Fruit fly (Drosophila melanogaster) whole organism, embryonic: Measurements from ENCODE around the gene CG31988.

Experiments
- B-H2 ChIP-seq: fragments of 200-800 bp; sonication (Bioruptor generic); optimal IDR thresholded peaks from 2 replicates; lab custom pipeline; 2018; ENCODE audit warnings: missing biosample characterization, mild to moderate bottlenecking, missing genetic modification characterization
- CG10267 ChIP-seq: fragments of 200-800 bp; sonication (Bioruptor generic); optimal IDR thresholded peaks from 2 replicates; lab custom pipeline; 2018; ENCODE audit warnings: missing biosample characterization, mild to moderate bottlenecking, missing genetic modification characterization, moderate library complexity
- CG10654 ChIP-seq: fragments of 200-800 bp; sonication (Bioruptor generic); optimal IDR thresholded peaks from 2 replicates; lab custom pipeline; 2016; ENCODE audit warnings: missing biosample characterization, missing genetic modification characterization
- CG10979 ChIP-seq: fragments of 200-800 bp; sonication (Bioruptor generic); optimal IDR thresholded peaks from 2 replicates; lab custom pipeline; 2018; ENCODE audit warnings: missing biosample characterization, mild to moderate bottlenecking, missing genetic modification characterization, moderate library complexity
- CG11093 ChIP-seq: fragments of 200-800 bp; sonication (Bioruptor generic); IDR thresholded peaks from 3 replicates; pipeline ENCODE4 v1.3.6; 2022; ENCODE audit warnings: missing biosample characterization, missing genetic modification characterization
- CG12299 ChIP-seq: fragments of 200-800 bp; sonication (Bioruptor generic); optimal IDR thresholded peaks from 2 replicates; lab custom pipeline; 2018; ENCODE audit warnings: missing biosample characterization, mild to moderate bottlenecking, missing genetic modification characterization
- CG13424 ChIP-seq: fragments of 200-800 bp; sonication (Bioruptor generic); optimal IDR thresholded peaks from 2 replicates; lab custom pipeline; 2019; ENCODE audit warnings: missing biosample characterization, mild to moderate bottlenecking, missing genetic modification characterization, moderate library complexity
- CG14860 ChIP-seq: fragments of 200-800 bp; sonication (Bioruptor generic); IDR thresholded peaks from 3 replicates; pipeline ENCODE4 v1.3.6; 2022; ENCODE audit warnings: missing biosample characterization, missing genetic modification characterization; ENCODE audit not compliant: partially characterized antibody
- CG15011 ChIP-seq: fragments of 200-800 bp; sonication (Bioruptor generic); optimal IDR thresholded peaks from 3 replicates; lab custom pipeline; 2018; ENCODE audit warnings: missing biosample characterization, mild to moderate bottlenecking, missing genetic modification characterization
- CG15479 ChIP-seq: fragments of 200-800 bp; sonication (Bioruptor generic); optimal IDR thresholded peaks from 3 replicates; lab custom pipeline; 2019; ENCODE audit warnings: missing biosample characterization, mild to moderate bottlenecking, missing genetic modification characterization, moderate library complexity
- CG15514 ChIP-seq: fragments of 200-800 bp; sonication (Bioruptor generic); optimal IDR thresholded peaks from 3 replicates; lab custom pipeline; 2017; ENCODE audit warnings: missing biosample characterization, missing genetic modification characterization, mild to moderate bottlenecking, moderate library complexity, missing genetic modification reagents
- CG17385 ChIP-seq: fragments of 200-800 bp; sonication (Bioruptor generic); optimal IDR thresholded peaks from 3 replicates; lab custom pipeline; 2018; ENCODE audit warnings: missing biosample characterization, mild to moderate bottlenecking, missing genetic modification characterization
- CG17829 ChIP-seq: fragments of 200-800 bp; optimal IDR thresholded peaks from 2 replicates; lab custom pipeline; 2019; ENCODE audit warnings: missing biosample characterization, mild to moderate bottlenecking, missing genetic modification characterization, moderate library complexity
- CG18599 ChIP-seq: fragments of 200-800 bp; sonication (Bioruptor generic); optimal IDR thresholded peaks from 3 replicates; lab custom pipeline; 2017; ENCODE audit warnings: missing biosample characterization, missing genetic modification characterization, mild to moderate bottlenecking, moderate library complexity, missing genetic modification reagents
- CG32767 ChIP-seq: fragments of 200-800 bp; sonication (Bioruptor generic); IDR thresholded peaks from 2 replicates; pipeline ENCODE4 v1.3.6; 2022; ENCODE audit warnings: missing biosample characterization, missing genetic modification characterization
- CG34376 ChIP-seq: fragments of 200-800 bp; sonication (Bioruptor generic); optimal IDR thresholded peaks from 2 replicates; lab custom pipeline; 2018; ENCODE audit warnings: missing biosample characterization, mild to moderate bottlenecking, missing genetic modification characterization
- CG3995 ChIP-seq: fragments of 200-800 bp; sonication (Bioruptor generic); optimal IDR thresholded peaks from 3 replicates; lab custom pipeline; 2016; ENCODE audit warnings: missing biosample characterization, missing genetic modification characterization
- CG6272 ChIP-seq: fragments of 200-800 bp; sonication (Bioruptor generic); IDR thresholded peaks from 2 replicates; pipeline ENCODE4 v1.3.6; 2022; ENCODE audit warnings: missing biosample characterization, missing genetic modification characterization
- CG6683 ChIP-seq: fragments of 200-800 bp; sonication (Bioruptor generic); optimal IDR thresholded peaks from 2 replicates; lab custom pipeline; 2017; ENCODE audit warnings: missing biosample characterization, mild to moderate bottlenecking, missing genetic modification characterization, missing genetic modification reagents
- CG6689 ChIP-seq: fragments of 200-800 bp; sonication (Bioruptor generic); IDR thresholded peaks from 2 replicates; pipeline ENCODE4 v1.3.6; 2022; ENCODE audit warnings: missing biosample characterization, missing genetic modification characterization
- CG6791 ChIP-seq: fragments of 200-800 bp; sonication (Bioruptor generic); IDR thresholded peaks from 3 replicates; pipeline ENCODE4 v1.3.6; 2022; ENCODE audit warnings: missing biosample characterization, missing genetic modification characterization; ENCODE audit not compliant: partially characterized antibody
- CG6813 ChIP-seq: fragments of 200-800 bp; sonication (Bioruptor generic); optimal IDR thresholded peaks from 2 replicates; lab custom pipeline; 2017; ENCODE audit warnings: missing biosample characterization, missing genetic modification characterization, mild to moderate bottlenecking, moderate library complexity, missing genetic modification reagents
- CG7987 ChIP-seq: fragments of 200-800 bp; sonication (Bioruptor generic); optimal IDR thresholded peaks from 2 replicates; lab custom pipeline; 2018; ENCODE audit warnings: missing biosample characterization, mild to moderate bottlenecking, missing genetic modification characterization, moderate library complexity
- CG8388 ChIP-seq: fragments of 200-800 bp; sonication (Bioruptor generic); optimal IDR thresholded peaks from 2 replicates; lab custom pipeline; 2019; ENCODE audit warnings: missing biosample characterization, mild to moderate bottlenecking, missing genetic modification characterization, moderate library complexity
- CG9797 ChIP-seq: fragments of 200-800 bp; sonication (Bioruptor generic); optimal IDR thresholded peaks from 3 replicates; lab custom pipeline; 2018; ENCODE audit warnings: missing biosample characterization, mild to moderate bottlenecking, missing genetic modification characterization
- CG9876 ChIP-seq: fragments of 200-800 bp; sonication (Bioruptor generic); optimal IDR thresholded peaks from 2 replicates; lab custom pipeline; 2016; ENCODE audit warnings: missing biosample characterization, missing genetic modification characterization
- CHES-1-like ChIP-seq: fragments of 200-800 bp; sonication (Bioruptor generic); optimal IDR thresholded peaks from 2 replicates; lab custom pipeline; 2016; ENCODE audit warnings: missing biosample characterization, missing genetic modification characterization
- CTCF ChIP-seq: fragments of 200-800 bp; sonication (Bioruptor generic); optimal IDR thresholded peaks from 2 replicates; lab custom pipeline; 2017; ENCODE audit warnings: missing biosample characterization, mild to moderate bottlenecking, missing genetic modification characterization, moderate library complexity
- Elba2 ChIP-seq: fragments of 200-800 bp; sonication (Bioruptor generic); optimal IDR thresholded peaks from 3 replicates; lab custom pipeline; 2016; ENCODE audit warnings: missing biosample characterization, missing genetic modification characterization
- Ets97D ChIP-seq: fragments of 200-800 bp; sonication (Bioruptor generic); optimal IDR thresholded peaks from 3 replicates; lab custom pipeline; 2016; ENCODE audit warnings: missing biosample characterization, missing genetic modification characterization
- Gsc ChIP-seq: fragments of 200-800 bp; sonication (Bioruptor generic); IDR thresholded peaks from 2 replicates; pipeline ENCODE4 v1.3.6; 2022; ENCODE audit warnings: missing biosample characterization, missing genetic modification characterization
- HLH4C ChIP-seq: fragments of 200-800 bp; sonication (Bioruptor generic); IDR thresholded peaks from 3 replicates; pipeline ENCODE4 v1.3.6; 2022; ENCODE audit warnings: missing biosample characterization, missing genetic modification characterization; ENCODE audit not compliant: partially characterized antibody
- Hr39 ChIP-seq: fragments of >200 bp; optimal IDR thresholded peaks from 2 replicates; lab custom pipeline; 2017
- Med ChIP-seq: fragments of 200-800 bp; sonication (Bioruptor generic); peaks from one replicate; lab custom pipeline; 2016; ENCODE audit warnings: missing biosample characterization, missing genetic modification characterization, mild to moderate bottlenecking, inconsistent platforms, moderate library complexity
- NFAT ChIP-seq: fragments of 200-800 bp; sonication (Bioruptor generic); IDR thresholded peaks from 2 replicates; pipeline ENCODE4 v1.3.6; 2022; ENCODE audit warnings: missing biosample characterization, missing genetic modification characterization
- Pdp1 ChIP-seq, 2 experiments: fragments of 200-800 bp; sonication (Bioruptor generic); optimal IDR thresholded peaks; 3 replicates each; lab custom pipeline; 2016; ENCODE audit warnings: missing biosample characterization in 2 of 2, missing genetic modification characterization in 2 of 2, mild to moderate bottlenecking in 1 of 2, moderate library complexity in 1 of 2
- Ptx1 ChIP-seq: fragments of 200-800 bp; sonication (Bioruptor generic); IDR thresholded peaks from 2 replicates; pipeline ENCODE4 v1.3.6; 2022; ENCODE audit warnings: missing biosample characterization, missing genetic modification characterization
- Taf1 ChIP-seq: fragments of 200-800 bp; sonication (Bioruptor generic); IDR thresholded peaks from 2 replicates; pipeline ENCODE4 v1.3.6; 2022; ENCODE audit warnings: missing biosample characterization, missing genetic modification characterization
- btn ChIP-seq: fragments of 200-800 bp; sonication (Bioruptor generic); optimal IDR thresholded peaks from 2 replicates; lab custom pipeline; 2016; ENCODE audit warnings: missing biosample characterization, missing genetic modification characterization
- danr ChIP-seq: fragments of 200-800 bp; sonication (Bioruptor generic); IDR thresholded peaks from 2 replicates; pipeline ENCODE4 v1.3.6; 2022; ENCODE audit warnings: missing biosample characterization, missing genetic modification characterization
- eve ChIP-seq, 2 experiments: fragments of >200 bp; optimal IDR thresholded peaks; 2 replicates each; lab custom pipeline; 2017; ENCODE audit warnings: missing biosample characterization in 2 of 2, missing genetic modification characterization in 2 of 2
- gfzf ChIP-seq: fragments of 200-800 bp; sonication (Bioruptor generic); optimal IDR thresholded peaks from 2 replicates; lab custom pipeline; 2016; ENCODE audit warnings: missing biosample characterization, mild to moderate bottlenecking, missing genetic modification characterization, moderate library complexity
- grn ChIP-seq: fragments of 200-800 bp; sonication (Bioruptor generic); optimal IDR thresholded peaks from 3 replicates; lab custom pipeline; 2017; ENCODE audit warnings: missing biosample characterization, missing genetic modification characterization
- maf-S ChIP-seq: fragments of 200-800 bp; sonication (Bioruptor generic); optimal IDR thresholded peaks from 2 replicates; lab custom pipeline; 2016; ENCODE audit warnings: missing biosample characterization, missing genetic modification characterization
- run ChIP-seq: fragments of 200-800 bp; sonication (Bioruptor generic); optimal IDR thresholded peaks from 3 replicates; lab custom pipeline; 2018; ENCODE audit warnings: missing biosample characterization, mild to moderate bottlenecking, missing genetic modification characterization
- sqz ChIP-seq: fragments of 200-800 bp; sonication (Bioruptor generic); optimal IDR thresholded peaks from 3 replicates; lab custom pipeline; 2018; ENCODE audit warnings: missing biosample characterization, mild to moderate bottlenecking, missing genetic modification characterization
- sug ChIP-seq: fragments of 200-800 bp; optimal IDR thresholded peaks from 2 replicates; lab custom pipeline; 2019; ENCODE audit warnings: missing biosample characterization, mild to moderate bottlenecking, missing genetic modification characterization, moderate library complexity
- tio ChIP-seq: fragments of 200-800 bp; sonication (Bioruptor generic); optimal IDR thresholded peaks from 2 replicates; lab custom pipeline; 2017; ENCODE audit warnings: missing biosample characterization, missing genetic modification characterization, inconsistent platforms
- trem ChIP-seq: fragments of 200-800 bp; optimal IDR thresholded peaks from 3 replicates; lab custom pipeline; 2019; ENCODE audit warnings: missing biosample characterization, mild to moderate bottlenecking, missing genetic modification characterization, moderate library complexity
- twi ChIP-seq: fragments of 200-800 bp; optimal IDR thresholded peaks from 2 replicates; lab custom pipeline; 2019; ENCODE audit warnings: missing biosample characterization, mild to moderate bottlenecking, missing genetic modification characterization, moderate library complexity
- unc-4 ChIP-seq: fragments of 200-800 bp; sonication (Bioruptor generic); IDR thresholded peaks from 2 replicates; pipeline ENCODE4 v1.3.6; 2022; ENCODE audit warnings: missing biosample characterization, missing genetic modification characterization; ENCODE audit not compliant: partially characterized antibody

Gene CG31988

DNA sequence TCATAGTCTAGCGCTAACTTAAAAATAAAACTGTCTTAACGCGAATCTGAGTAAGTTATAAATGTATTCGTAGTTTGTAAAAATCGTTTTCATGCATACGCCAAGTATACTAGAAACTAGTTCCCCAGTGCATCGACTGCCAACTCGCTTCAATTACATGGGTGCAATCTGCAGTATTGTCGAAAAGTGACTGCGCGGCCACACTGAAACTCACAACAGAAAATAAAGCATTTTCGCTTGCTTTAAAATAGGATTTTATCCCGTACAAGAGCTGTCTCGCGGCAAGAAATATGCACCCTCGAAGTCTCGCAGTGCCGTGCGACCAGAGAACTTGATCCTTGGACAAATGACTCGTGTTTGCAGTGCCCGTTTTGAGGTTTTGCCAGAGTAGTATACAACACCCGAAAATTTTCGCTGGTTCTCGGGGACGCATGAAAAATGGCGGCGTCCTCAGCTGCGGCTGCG lies 18.5 kb upstream of the CG31988 start, which contains the start of gene CG8677 (continued):
- TF ChIP-seq CG15011 (GFP tag; lab: Kevin White, UChicago) (no peak), trem (peak; percentile 99), Gsc (GFP tag; lab: Robert Waterston, UW) (no peak), Ptx1 (0 out of 2 replicates have a peak, but pooled peaks have one; percentile 22), run (no peak), danr (GFP tag; lab: Robert Waterston, UW) (peak; percentile 15; the same call in 1 of the 2 replicates), CG8388 (GFP tag; lab: Kevin White, UChicago) (no peak), CG17829 (peak; percentile 47), NFAT (GFP tag; lab: Robert Waterston, UW) (no peak), unc-4 (GFP tag; lab: Robert Waterston, UW) (no peak), B-H2 (no peak), eve (GFP tag; optimal IDR thresholded peaks at IDR 0.05; lab: Kevin White, UChicago) (no peak), CG12299 (tag; lab: Kevin White, UChicago) (peak; percentile 13), CG6272 (GFP tag; lab: Robert Waterston, UW) (no peak), grn (no peak), Taf1 (GFP tag; lab: Robert Waterston, UW) (no peak), sqz (no peak), btn (GFP tag; lab: Kevin White, UChicago) (no peak), CG15479 (no peak), maf-S (GFP tag; lab: Kevin White, UChicago) (no peak), CG3995 (GFP tag; lab: Kevin White, UChicago) (no peak), Hr39 (lab: Kevin White, UChicago) (no peak), CG14860 (no peak), CG6689 (GFP tag; lab: Robert Waterston, UW) (no peak), CG15514 (peak; percentile 98), sug (tag; lab: Kevin White, UChicago) (no peak), CG13424 (peak; percentile 12), CG6683 (GFP tag; lab: Kevin White, UChicago) (no peak), CG6813 (GFP tag; lab: Kevin White, UChicago) (no peak), twi (no peak), CG9797 (GFP tag; lab: Kevin White, UChicago) (peak; percentile 84), Elba2 (GFP tag; lab: Kevin White, UChicago) (peak; percentile 29), CG7987 (GFP tag; lab: Kevin White, UChicago) (no peak), Pdp1 (GFP tag; optimal IDR thresholded peaks at IDR 0.05; lab: Kevin White, UChicago) (no peak), CHES-1-like (peak; percentile 28), CG10267 (tag; lab: Kevin White, UChicago) (no peak), CG9876 (GFP tag; lab: Kevin White, UChicago) (no peak), CG6791 (GFP tag; lab: Robert Waterston, UW) (peak; percentile 51; the same call in 2 of the 3 replicates), CG34376 (GFP tag; lab: Kevin White, UChicago) (no peak), CG17385 (no peak), CG10654 (GFP tag; lab: Kevin White, UChicago) (no peak), HLH4C (GFP tag; lab: Robert Waterston, UW) (peak; percentile 42; the same call in 1 of the 3 replicates), CG18599 (no peak), CTCF (GFP tag; lab: Kevin White, UChicago) (peak; percentile 2), CG32767 (GFP tag; lab: Robert Waterston, UW) (peak; percentile 39), gfzf (GFP tag; lab: Kevin White, UChicago) (peak; percentile 92), CG11093 (GFP tag; lab: Robert Waterston, UW) (no peak), Med (GFP tag; lab: Kevin White, UChicago) (peak; percentile 64), CG10979 (tag; lab: Kevin White, UChicago) (no peak), tio (no peak), Ets97D (GFP tag; lab: Kevin White, UChicago) (peak; percentile 44)
